Worm (Caenorhabditis elegans): ENCODE results near the gene jmjd-3.2.

DNA sequence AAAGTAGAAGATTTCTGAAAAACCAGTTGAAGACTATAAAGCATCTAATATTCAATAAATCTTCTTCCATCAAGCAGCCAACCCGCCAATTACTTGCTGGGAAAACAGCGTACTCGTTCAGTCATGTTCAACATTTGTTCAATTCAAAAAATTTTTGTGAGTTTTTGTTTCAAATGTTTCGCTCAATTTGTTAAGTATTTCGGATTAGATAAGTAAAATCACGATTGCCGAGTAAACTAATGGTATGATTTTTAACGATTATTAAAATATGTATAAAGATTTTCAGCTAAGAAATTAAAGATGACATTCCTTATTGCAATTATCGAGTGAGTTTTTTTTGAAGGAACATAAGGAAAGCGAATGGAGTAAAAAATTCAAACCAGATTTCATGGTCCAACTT is 22.7 kb downstream of the jmjd-3.2 start, which contains the start of gene M163.10:
- TF ChIP-seq nhr-11 (tag; optimal IDR thresholded peaks at IDR 0.05) (no peak), ref-2 (tag; optimal IDR thresholded peaks at IDR 0.05) (no peak), ceh-2 (tag; optimal IDR thresholded peaks at IDR 0.05) (no peak), ets-4 (tag; optimal IDR thresholded peaks at IDR 0.05) (no peak), gmeb-2 (tag; optimal IDR thresholded peaks at IDR 0.05) (no peak), dmd-4 (tag; optimal IDR thresholded peaks at IDR 0.05; ENCODE audit: borderline replicate concordance) (no peak), hlh-6 (tag; optimal IDR thresholded peaks at IDR 0.05) (no peak), hlh-8 (tag; optimal IDR thresholded peaks at IDR 0.05) (no peak), unc-55 (GFP tag; optimal IDR thresholded peaks at IDR 0.05) (no peak), pax-1 (tag; optimal IDR thresholded peaks at IDR 0.05) (no peak)
